Fruit fly (Drosophila melanogaster) S2 (cell line): ENCODE data around the gene Ctr1B.

Experiments
- CG8478 ChIP-seq: fragments of >200 bp; optimal IDR thresholded peaks from 2 replicates; lab custom pipeline; 2018
- CTCF ChIP-seq, 2 experiments: fragments of >200 bp; optimal IDR thresholded peaks; 2 replicates each; lab custom pipeline; 2018

- TF ChIP-seq CTCF (optimal IDR thresholded peaks at IDR 0.05; lab: Kevin White, UChicago) = no peak
- no peak for TF ChIP-seq CG8478 (lab: Kevin White, UChicago)
These were observed 410 bp downstream of the Ctr1B start for dm6 chr3R:8317709-8318335.
